Worm (Caenorhabditis elegans) whole organism, young adult: ENCODE data around the gene ZC196.2.

Experiments
- ama-1 ChIP-seq, 3 experiments: fragments of 150-350 bp in 1 of 3; sonication (generic microtip) in 2 of 3; optimal IDR thresholded peaks; 2 replicates each; lab custom pipeline; 2014 to 2018; ENCODE audit warnings: missing biosample characterization in 2 of 3, missing genetic modification characterization in 2 of 3, missing genetic modification reagents in 2 of 3
- nfya-1 ChIP-seq: sonication (generic microtip); optimal IDR thresholded peaks from 2 replicates; lab custom pipeline; 2017; ENCODE audit warnings: antibody characterized with exemption, missing compliant biosample characterization, missing genetic modification characterization, borderline replicate concordance; ENCODE audit not compliant: insufficient read depth
- unc-62 ChIP-seq: fragments of 150-350 bp; optimal IDR thresholded peaks from 2 replicates; lab custom pipeline; 2014; ENCODE audit warnings: missing biosample characterization, missing genetic modification reagents, missing genetic modification characterization

- TF ChIP-seq nfya-1 = no peak
- TF ChIP-seq unc-62 (GFP tag; lab: Kevin White, UChicago) = no peak
- no peak for TF ChIP-seq ama-1 (optimal IDR thresholded peaks at IDR 0.05; lab: Kevin White, UChicago)
- TF ChIP-seq ama-1 (GFP tag; optimal IDR thresholded peaks at IDR 0.05; lab: Kevin White, UChicago) = no peak
Observed at ce11 chrV:8711910-8712309, 27.3 kb upstream of the ZC196.2 start, which contains the start of gene ZC178.2.
